Fruit fly (Drosophila melanogaster) whole organism, wandering third instar larva: Measurements from ENCODE around the gene edin.

Experiments used
- Abd-B ChIP-seq: fragments of >200 bp; optimal IDR thresholded peaks from 2 replicates; lab custom pipeline; 2017; ENCODE audit warnings: missing biosample characterization, missing genetic modification characterization
- CG32264 ChIP-seq: fragments of 200-800 bp; sonication (Bioruptor generic); optimal IDR thresholded peaks from 2 replicates; lab custom pipeline; 2016; ENCODE audit warnings: missing biosample characterization, missing genetic modification characterization
- CrebA ChIP-seq: fragments of 200-800 bp; sonication (Bioruptor generic); optimal IDR thresholded peaks from 2 replicates; lab custom pipeline; 2016; ENCODE audit warnings: missing biosample characterization, mild to moderate bottlenecking, missing genetic modification characterization, borderline replicate concordance
- Dif ChIP-seq: fragments of 200-275, 200-300 bp; sonication (Bioruptor generic); optimal IDR thresholded peaks from 2 replicates; lab custom pipeline; 2018; ENCODE audit warnings: missing biosample characterization, missing genetic modification characterization; ENCODE audit not compliant: partially characterized antibody
- GATAd ChIP-seq: sonication (Bioruptor generic); optimal IDR thresholded peaks from 2 replicates; lab custom pipeline; 2016; ENCODE audit warnings: missing biosample characterization, missing genetic modification characterization
- HLH106 ChIP-seq: fragments of 200-800 bp; optimal IDR thresholded peaks from 3 replicates; lab custom pipeline; 2019; ENCODE audit warnings: missing biosample characterization, mild to moderate bottlenecking, missing genetic modification characterization, moderate library complexity
- Hnf4 ChIP-seq: fragments of 200-800 bp; sonication (Bioruptor generic); optimal IDR thresholded peaks from 2 replicates; lab custom pipeline; 2016; ENCODE audit warnings: missing biosample characterization, mild to moderate bottlenecking, missing genetic modification characterization
- Hr83 ChIP-seq: fragments of 200-300 bp; sonication (Bioruptor generic); optimal IDR thresholded peaks from 2 replicates; lab custom pipeline; 2016; ENCODE audit warnings: missing biosample characterization, mild to moderate bottlenecking, missing genetic modification characterization, moderate library complexity; ENCODE audit not compliant: poor library complexity, severe bottlenecking
- Jra ChIP-seq: sonication (Bioruptor generic); optimal IDR thresholded peaks from 2 replicates; lab custom pipeline; 2016; ENCODE audit warnings: missing biosample characterization, missing genetic modification characterization
- Mio ChIP-seq: sonication (Bioruptor generic); optimal IDR thresholded peaks from 2 replicates; lab custom pipeline; 2016; ENCODE audit warnings: missing biosample characterization, missing genetic modification characterization
- Myc ChIP-seq: fragments of >200 bp; optimal IDR thresholded peaks from 2 replicates; lab custom pipeline; 2017
- N ChIP-seq: fragments of >200 bp; optimal IDR thresholded peaks from 2 replicates; lab custom pipeline; 2018; ENCODE audit warnings: missing biosample characterization, missing external identifiers, missing genetic modification characterization
- OdsH ChIP-seq: fragments of 200-800 bp; sonication (Bioruptor generic); optimal IDR thresholded peaks from 2 replicates; lab custom pipeline; 2016; ENCODE audit warnings: missing biosample characterization, mild to moderate bottlenecking, missing genetic modification characterization
- Rel ChIP-seq, 2 experiments: fragments of 200-800 bp; sonication (Bioruptor generic) in 1 of 2; optimal IDR thresholded peaks; 2 replicates in 1 of 2; 3 replicates in 1 of 2; lab custom pipeline; 2016 to 2019; ENCODE audit warnings: mild to moderate bottlenecking in 2 of 2, missing biosample characterization in 2 of 2, missing genetic modification characterization in 2 of 2, moderate library complexity in 1 of 2
- Sp1 ChIP-seq: fragments of 200-800 bp; sonication (Bioruptor generic); optimal IDR thresholded peaks from 3 replicates; lab custom pipeline; 2019; ENCODE audit warnings: missing biosample characterization, mild to moderate bottlenecking, missing genetic modification characterization, moderate library complexity
- Vsx2 ChIP-seq: fragments of 200-300, 225-300 bp; sonication (Bioruptor generic); optimal IDR thresholded peaks from 2 replicates; lab custom pipeline; 2018; ENCODE audit warnings: missing biosample characterization, missing genetic modification characterization; ENCODE audit not compliant: partially characterized antibody
- brk ChIP-seq: fragments of 200-800 bp; sonication (Bioruptor generic); optimal IDR thresholded peaks from 2 replicates; lab custom pipeline; 2016; ENCODE audit warnings: missing biosample characterization, mild to moderate bottlenecking, missing genetic modification characterization
- dl ChIP-seq, 2 experiments: fragments of 175-275, 200-275 bp in 1 of 2; fragments of 200-275 bp in 1 of 2; sonication (Bioruptor generic); optimal IDR thresholded peaks; lab custom pipeline; 2018; ENCODE audit warnings: mild to moderate bottlenecking in 2 of 2, missing biosample characterization in 2 of 2, missing genetic modification characterization in 2 of 2, moderate library complexity in 2 of 2; ENCODE audit not compliant: partially characterized antibody in 2 of 2, insufficient read depth in 1 of 2
- dmrt93B ChIP-seq: fragments of 200-800 bp; sonication (Bioruptor generic); optimal IDR thresholded peaks from 2 replicates; lab custom pipeline; 2018; ENCODE audit warnings: missing biosample characterization, mild to moderate bottlenecking, missing genetic modification characterization
- dsf ChIP-seq: sonication (Bioruptor generic); optimal IDR thresholded peaks from 2 replicates; lab custom pipeline; 2016; ENCODE audit warnings: missing biosample characterization, missing genetic modification characterization, borderline replicate concordance
- ey ChIP-seq: fragments of 200-800 bp; sonication (Bioruptor generic); optimal IDR thresholded peaks from 2 replicates; lab custom pipeline; 2016; ENCODE audit warnings: missing biosample characterization, missing genetic modification characterization
- foxo ChIP-seq, 2 experiments: fragments of 200-800 bp; sonication (Bioruptor generic); optimal IDR thresholded peaks; 2 replicates in 1 of 2; 3 replicates in 1 of 2; lab custom pipeline; 2016 to 2017; ENCODE audit warnings: missing biosample characterization in 2 of 2, missing genetic modification characterization in 2 of 2
- fru ChIP-seq: fragments of 200-800 bp; sonication (Bioruptor generic); optimal IDR thresholded peaks from 3 replicates; lab custom pipeline; 2016; ENCODE audit warnings: missing biosample characterization, mild to moderate bottlenecking, missing genetic modification characterization
- h ChIP-seq: fragments of 200-800 bp; sonication (Bioruptor generic); optimal IDR thresholded peaks from 3 replicates; lab custom pipeline; 2016; ENCODE audit warnings: missing biosample characterization, mild to moderate bottlenecking, missing genetic modification characterization
- jim ChIP-seq: fragments of 175-275, 200-325 bp; sonication (Bioruptor generic); optimal IDR thresholded peaks from 2 replicates; lab custom pipeline; 2016; ENCODE audit warnings: missing biosample characterization, mild to moderate bottlenecking, missing genetic modification characterization
- lola ChIP-seq: fragments of >200 bp; optimal IDR thresholded peaks from 2 replicates; lab custom pipeline; 2017; ENCODE audit warnings: missing biosample characterization, missing genetic modification characterization
- pan ChIP-seq: fragments of >200 bp; optimal IDR thresholded peaks from 2 replicates; lab custom pipeline; 2017
- psq ChIP-seq: fragments of 200-800 bp; sonication (Bioruptor generic); optimal IDR thresholded peaks from 3 replicates; lab custom pipeline; 2017; ENCODE audit warnings: missing biosample characterization, mild to moderate bottlenecking, missing genetic modification characterization, moderate library complexity
- rgr ChIP-seq: fragments of 200-800 bp; sonication (Bioruptor generic); optimal IDR thresholded peaks from 3 replicates; lab custom pipeline; 2016; ENCODE audit warnings: missing biosample characterization, mild to moderate bottlenecking, missing genetic modification characterization
- sage ChIP-seq: fragments of 200-800 bp; sonication (Bioruptor generic); optimal IDR thresholded peaks from 2 replicates; lab custom pipeline; 2016; ENCODE audit warnings: missing biosample characterization, mild to moderate bottlenecking, missing genetic modification characterization
- sv ChIP-seq: fragments of 200-800 bp; sonication (Bioruptor generic); optimal IDR thresholded peaks from 3 replicates; lab custom pipeline; 2016; ENCODE audit warnings: missing biosample characterization, missing genetic modification characterization
- tai ChIP-seq: sonication (Bioruptor generic); optimal IDR thresholded peaks from 2 replicates; lab custom pipeline; 2016; ENCODE audit warnings: missing biosample characterization, missing genetic modification characterization
- usp ChIP-seq: fragments of >200 bp; optimal IDR thresholded peaks from 2 replicates; lab custom pipeline; 2017; ENCODE audit warnings: missing biosample characterization, missing genetic modification characterization

The edin gene

DNA sequence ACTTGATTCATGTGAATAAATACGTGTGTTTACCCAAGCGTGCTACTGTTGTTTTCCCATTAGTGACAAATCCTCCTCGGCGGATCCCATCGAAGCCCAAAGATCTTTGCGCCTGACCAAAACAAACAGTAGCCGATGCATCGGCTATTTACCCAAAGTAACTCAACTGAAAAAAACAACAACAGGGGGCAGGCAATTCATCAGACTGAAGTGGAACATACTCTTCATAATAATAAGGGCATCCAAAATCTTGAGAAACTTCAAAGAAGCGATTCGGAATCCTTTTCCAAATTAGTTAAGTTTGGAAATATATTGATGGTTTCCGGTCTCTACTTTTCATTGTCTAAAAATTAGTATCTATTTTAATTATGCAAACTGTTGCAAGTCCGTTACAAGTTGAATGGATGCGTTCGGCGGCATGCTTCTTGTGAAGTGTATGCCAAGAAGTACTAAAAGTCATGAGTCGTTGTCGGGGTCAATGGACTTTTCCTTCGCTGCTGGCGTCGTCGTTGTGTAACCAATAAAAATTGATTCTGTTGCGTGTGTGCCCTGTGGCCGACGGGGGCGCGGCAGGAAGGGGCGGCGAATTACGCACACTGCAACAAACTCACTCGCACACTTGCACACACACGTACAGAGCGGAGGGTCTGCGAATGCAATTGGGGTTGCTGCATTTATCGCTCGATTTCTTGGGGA, 734 bp downstream of the edin start (continued):
- TF ChIP-seq dl (GFP tag; optimal IDR thresholded peaks at IDR 0.05; lab: Kevin White, UChicago; ENCODE audit: insufficient read depth in 1 of 2, partially characterized antibody in 2 of 2) (no peak), rgr (GFP tag; lab: Kevin White, UChicago) (peak; percentile 62), sv (GFP tag; lab: Kevin White, UChicago) (peak; percentile 3), fru (GFP tag; lab: Kevin White, UChicago) (peak; percentile 70), Sp1 (GFP tag; lab: Kevin White, UChicago) (peak; percentile 52), GATAd (GFP tag; lab: Kevin White, UChicago) (no peak), jim (GFP tag; lab: Kevin White, UChicago) (no peak), foxo (GFP tag; optimal IDR thresholded peaks at IDR 0.05; lab: Kevin White, UChicago) (peak in 1 of 2 experiments; percentile 62)

DNA sequence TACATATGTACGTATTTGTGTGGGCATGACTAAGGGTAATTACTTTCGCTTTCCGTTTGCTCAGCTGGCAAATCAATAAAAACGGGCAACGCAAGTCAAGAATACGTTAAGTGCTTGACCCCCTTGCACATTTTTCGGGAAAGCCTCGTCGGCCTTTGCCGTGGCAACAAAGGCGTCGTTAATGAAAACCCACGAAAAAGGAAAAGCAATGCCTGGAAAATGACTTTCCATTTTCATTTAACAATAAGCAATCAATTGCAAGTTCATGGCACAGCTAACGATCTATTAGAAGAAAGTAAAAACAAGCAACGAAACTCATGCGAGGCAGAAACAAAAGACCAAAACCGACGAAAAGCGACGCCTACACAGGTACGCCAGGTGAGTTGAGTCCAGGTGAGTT, 1.3 kb downstream of the edin start:
- no peak for TF ChIP-seq jim (GFP tag; lab: Kevin White, UChicago)
- no peak for TF ChIP-seq Jra
- TF ChIP-seq Hnf4 (GFP tag; lab: Kevin White, UChicago), result no peak
- TF ChIP-seq sv (GFP tag; lab: Kevin White, UChicago), result no peak
- TF ChIP-seq dl (GFP tag; optimal IDR thresholded peaks at IDR 0.05; lab: Kevin White, UChicago; ENCODE audit: insufficient read depth in 1 of 2, partially characterized antibody in 2 of 2), result no peak
- TF ChIP-seq Sp1 (GFP tag; lab: Kevin White, UChicago), result no peak
- TF ChIP-seq h (GFP tag; lab: Kevin White, UChicago), result no peak
- TF ChIP-seq usp (GFP tag; lab: Kevin White, UChicago), result no peak
- TF ChIP-seq ey (GFP tag; lab: Kevin White, UChicago), result no peak
- no peak for TF ChIP-seq Dif (GFP tag; lab: Kevin White, UChicago)
- no peak for TF ChIP-seq CG32264 (GFP tag; lab: Kevin White, UChicago)
- TF ChIP-seq lola (GFP tag; lab: Kevin White, UChicago), result no peak
- TF ChIP-seq HLH106, result no peak
- TF ChIP-seq brk (GFP tag; lab: Kevin White, UChicago), result no peak
- TF ChIP-seq foxo (GFP tag; optimal IDR thresholded peaks at IDR 0.05; lab: Kevin White, UChicago), result no peak
- no peak for TF ChIP-seq Abd-B (GFP tag; lab: Kevin White, UChicago)
- no peak for TF ChIP-seq Myc (lab: Kevin White, UChicago)
- TF ChIP-seq Hr83 (GFP tag; lab: Kevin White, UChicago), result no peak

DNA sequence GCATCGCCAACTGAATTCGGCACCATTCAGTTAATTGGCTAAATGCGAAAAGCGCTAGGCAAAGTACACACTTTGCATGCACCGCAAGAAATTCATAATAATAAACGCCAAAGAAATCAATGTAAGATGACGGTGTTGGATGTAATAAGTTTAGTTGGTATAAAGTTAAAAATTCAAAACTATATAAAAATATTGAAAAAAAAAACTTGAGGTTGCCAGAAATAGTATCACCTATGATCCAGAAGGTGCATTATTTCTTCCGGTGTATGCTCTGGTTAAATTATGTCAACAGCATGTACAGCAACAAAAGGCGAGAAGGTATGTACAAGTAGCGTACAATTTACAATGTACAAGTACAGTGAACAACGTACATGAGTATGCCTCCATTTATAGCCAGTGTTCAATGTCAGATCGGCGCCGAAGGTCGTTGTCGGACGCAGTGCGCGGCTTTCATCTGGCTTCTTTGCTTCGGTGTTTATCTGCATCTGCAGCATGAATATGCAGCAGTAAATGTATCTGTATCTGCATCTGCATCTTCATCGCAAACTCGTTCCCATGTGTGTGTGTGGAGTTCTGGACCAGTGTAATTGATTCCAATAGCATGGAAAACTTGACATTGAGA, 2.3 kb downstream of the edin start:
- TF ChIP-seq h (GFP tag; lab: Kevin White, UChicago) (peak; percentile 24), CG32264 (GFP tag; lab: Kevin White, UChicago) (no peak), dmrt93B (GFP tag; lab: Kevin White, UChicago) (no peak), GATAd (GFP tag; lab: Kevin White, UChicago) (no peak), rgr (GFP tag; lab: Kevin White, UChicago) (peak; percentile 12), N (GFP tag; lab: Kevin White, UChicago) (no peak), Sp1 (GFP tag; lab: Kevin White, UChicago) (no peak), dsf (no peak), Mio (GFP tag; lab: Kevin White, UChicago) (no peak), psq (GFP tag; lab: Kevin White, UChicago) (no peak), fru (GFP tag; lab: Kevin White, UChicago) (peak; percentile 41)

DNA sequence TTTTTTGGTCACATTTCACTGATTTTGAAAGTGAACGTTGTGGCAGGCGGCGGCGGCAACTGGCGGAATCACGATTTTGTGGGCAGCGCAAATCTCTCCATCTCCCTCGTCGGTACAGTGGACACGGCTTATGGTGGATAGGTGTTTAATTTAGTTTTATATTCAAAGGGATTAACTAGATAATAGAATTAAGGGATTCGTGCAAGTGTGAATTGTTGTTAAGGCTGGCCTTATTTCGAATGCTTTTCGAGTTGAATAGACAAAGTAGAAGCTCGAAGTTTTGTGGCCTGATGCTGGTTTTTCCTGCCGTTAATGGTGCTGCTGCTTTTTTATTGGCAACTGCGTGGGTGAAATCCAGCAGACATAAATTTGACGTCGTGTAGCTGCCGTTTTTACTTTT, 3.3 kb downstream of the edin start:
- TF ChIP-seq HLH106 (no peak), GATAd (GFP tag; lab: Kevin White, UChicago) (no peak), sage (no peak), foxo (GFP tag; optimal IDR thresholded peaks at IDR 0.05; lab: Kevin White, UChicago) (no peak), pan (lab: Kevin White, UChicago) (no peak), Myc (lab: Kevin White, UChicago) (no peak), Jra (no peak), rgr (GFP tag; lab: Kevin White, UChicago) (no peak), Rel (GFP tag; optimal IDR thresholded peaks at IDR 0.05; lab: Kevin White, UChicago) (no peak), Rel (tag; optimal IDR thresholded peaks at IDR 0.05; lab: Kevin White, UChicago) (no peak), Mio (GFP tag; lab: Kevin White, UChicago) (no peak), OdsH (GFP tag; lab: Kevin White, UChicago) (no peak), tai (GFP tag; lab: Kevin White, UChicago) (no peak), Vsx2 (GFP tag; lab: Kevin White, UChicago) (no peak), CrebA (GFP tag; lab: Kevin White, UChicago) (no peak), Hr83 (GFP tag; lab: Kevin White, UChicago) (no peak), lola (GFP tag; lab: Kevin White, UChicago) (no peak), h (GFP tag; lab: Kevin White, UChicago) (no peak), usp (GFP tag; lab: Kevin White, UChicago) (no peak), brk (GFP tag; lab: Kevin White, UChicago) (no peak), Abd-B (GFP tag; lab: Kevin White, UChicago) (no peak)
